Worm (Caenorhabditis elegans) whole organism, early embryonic: Measurements from ENCODE around the gene ZK285.2.

Source experiments
- B0310.2 ChIP-seq: sonication (generic microtip); optimal IDR thresholded peaks from 2 replicates; lab custom pipeline; 2016; ENCODE audit warnings: mild to moderate bottlenecking, missing genetic modification characterization, missing compliant biosample characterization
- F13C5.2 ChIP-seq: sonication (generic microtip); optimal IDR thresholded peaks from 2 replicates; lab custom pipeline; 2017; ENCODE audit warnings: mild to moderate bottlenecking, missing genetic modification characterization, inconsistent platforms, missing compliant biosample characterization
- aly-1 ChIP-seq: sonication (generic microtip); optimal IDR thresholded peaks from 2 replicates; lab custom pipeline; 2016; ENCODE audit warnings: missing genetic modification characterization, missing compliant biosample characterization
- ama-1 ChIP-seq: fragments of 150-350 bp; optimal IDR thresholded peaks from 2 replicates; lab custom pipeline; 2014
- ceh-13 ChIP-seq: fragments of 200-800 bp; sonication (Bioruptor generic); optimal IDR thresholded peaks from 2 replicates; lab custom pipeline; 2018; ENCODE audit warnings: mild to moderate bottlenecking, missing genetic modification characterization, missing compliant biosample characterization
- ceh-36 ChIP-seq: sonication (generic microtip); optimal IDR thresholded peaks from 2 replicates; lab custom pipeline; 2016; ENCODE audit warnings: missing genetic modification characterization, inconsistent platforms, missing compliant biosample characterization
- ets-7 ChIP-seq: sonication (generic microtip); optimal IDR thresholded peaks from 2 replicates; lab custom pipeline; 2016; ENCODE audit warnings: missing genotype, missing genetic modification characterization, missing compliant biosample characterization
- flt-1 ChIP-seq: fragments of 200-800 bp; sonication (Bioruptor generic); IDR thresholded peaks from 2 replicates; pipeline ENCODE4 v1.3.6; 2022; ENCODE audit warnings: missing genetic modification characterization, missing compliant biosample characterization
- hmbx-1 ChIP-seq: sonication (generic microtip); optimal IDR thresholded peaks from 2 replicates; lab custom pipeline; 2016; ENCODE audit warnings: mild to moderate bottlenecking, missing genetic modification characterization, missing compliant biosample characterization
- hmg-4 ChIP-seq: fragments of 200-800 bp; sonication (Bioruptor generic); optimal IDR thresholded peaks from 2 replicates; lab custom pipeline; 2018; ENCODE audit warnings: mild to moderate bottlenecking, missing genetic modification characterization, missing compliant biosample characterization
- hnd-1 ChIP-seq: sonication (generic microtip); optimal IDR thresholded peaks from 2 replicates; lab custom pipeline; 2016; ENCODE audit warnings: missing genetic modification characterization, missing compliant biosample characterization
- sea-1 ChIP-seq: fragments of 200-800 bp; sonication (Bioruptor generic); conservative IDR thresholded peaks from 2 replicates; pipeline ENCODE4 v1.3.6; 2022; ENCODE audit warnings: missing genetic modification characterization, missing compliant biosample characterization
- tbx-11 ChIP-seq: fragments of 200-800 bp; sonication (Bioruptor generic); IDR thresholded peaks from 2 replicates; pipeline ENCODE4 v1.3.6; 2022; ENCODE audit warnings: missing genetic modification characterization, missing compliant biosample characterization
- tbx-37 ChIP-seq: fragments of 200-800 bp; sonication (Bioruptor generic); conservative IDR thresholded peaks from 2 replicates; pipeline ENCODE4 v1.3.6; 2022; ENCODE audit warnings: missing genetic modification reagents, missing genetic modification characterization, missing compliant biosample characterization

DNA sequence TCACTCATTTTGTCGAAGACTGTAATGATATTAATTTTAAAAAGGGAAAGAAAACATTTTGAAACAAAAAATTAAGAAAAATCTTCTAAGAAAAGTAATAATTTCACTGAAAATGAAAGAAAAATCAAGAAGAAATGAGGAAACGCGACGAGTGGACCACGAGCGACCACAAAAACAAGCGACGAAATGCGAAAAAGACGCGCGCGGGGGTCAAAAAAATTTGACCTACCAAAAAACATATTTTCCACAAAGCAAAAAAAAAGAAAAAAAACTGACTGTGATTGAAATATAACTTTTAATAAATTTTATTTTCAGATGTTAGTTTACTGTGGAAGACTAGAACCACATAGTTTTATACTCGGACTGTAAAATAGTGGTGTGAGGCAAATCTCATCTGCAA, 12.2 kb downstream of the ZK285.2 start, which contains the start of gene F14H3.6:
- TF ChIP-seq ama-1 (lab: Kevin White, UChicago) (no peak), F13C5.2 (no peak), sea-1 (GFP tag; lab: Robert Waterston, UW) (no peak), aly-1 (tag; lab: Kevin White, UChicago) (no peak), hnd-1 (tag; lab: Kevin White, UChicago) (no peak), tbx-11 (GFP tag; lab: Robert Waterston, UW) (no peak), tbx-37 (GFP tag; lab: Robert Waterston, UW) (no peak), ceh-36 (tag; lab: Kevin White, UChicago) (no peak), hmg-4 (GFP tag; lab: Kevin White, UChicago) (no peak), ets-7 (tag; lab: Kevin White, UChicago) (no peak), flt-1 (GFP tag; lab: Robert Waterston, UW) (no peak), hmbx-1 (no peak), ceh-13 (no peak), B0310.2 (tag; lab: Kevin White, UChicago) (no peak)
